Worm (Caenorhabditis elegans): ENCODE data around the gene ceh-38.
A peak's percentile ranks its signal among the peaks of the same experiment; 100 is the strongest.
"Not testable (repeated sequence)": the region's sequence is repeated elsewhere in the genome, so short reads cannot be mapped to it uniquely, and the experiment has no call there.

Gene ceh-38

ce11 chrII:6975725-6976124 lies 24.4 kb downstream of the ceh-38 start:
- TF ChIP-seq dmd-4 (tag; optimal IDR thresholded peaks at IDR 0.05): no peak
- no peak for TF ChIP-seq ceh-82 (tag; optimal IDR thresholded peaks at IDR 0.05)
- peak in 1 of 2 experiments; percentile 72 for TF ChIP-seq lsy-2 (tag; optimal IDR thresholded peaks at IDR 0.05)
- TF ChIP-seq nhr-11 (tag; optimal IDR thresholded peaks at IDR 0.05): no peak
- no peak for TF ChIP-seq ztf-1 (GFP tag; conservative IDR thresholded peaks at IDR 0.05)
- TF ChIP-seq lin-39 (tag; optimal IDR thresholded peaks at IDR 0.05): no peak
- no peak for TF ChIP-seq snpc-4 (tag; optimal IDR thresholded peaks at IDR 0.05)

- TF ChIP-seq sem-4, fos-1, lin-39 (tag; optimal IDR thresholded peaks at IDR 0.05): not testable (repeated sequence)
Measured at ce11 chrII:6977732-6978131, 26.4 kb downstream of the ceh-38 start, which contains the start of gene C15F1.8. C15F1.8 (minus strand) TSS chrII:6977832.

- TF ChIP-seq snpc-4 (tag; optimal IDR thresholded peaks at IDR 0.05) (no peak), peb-1 (tag; optimal IDR thresholded peaks at IDR 0.05) (no peak), nhr-129 (tag; optimal IDR thresholded peaks at IDR 0.05) (no peak), ceh-16 (tag; optimal IDR thresholded peaks at IDR 0.05) (no peak), ztf-4 (tag; optimal IDR thresholded peaks at IDR 0.05) (no peak), nhr-25 (tag; optimal IDR thresholded peaks at IDR 0.05) (no peak), nhr-21 (tag; optimal IDR thresholded peaks at IDR 0.05) (no peak)
Measured at ce11 chrII:6978908-6979307, 27.6 kb downstream of the ceh-38 start.

- TF ChIP-seq nhr-77 (tag; optimal IDR thresholded peaks at IDR 0.05) (no peak), blmp-1 (tag; optimal IDR thresholded peaks at IDR 0.05; ENCODE audit: insufficient read depth) (peak; percentile 34)
Measured at ce11 chrII:6979646-6980045, 28.3 kb downstream of the ceh-38 start, which contains the start of gene C15F1.2. C15F1.2 (plus strand) TSS chrII:6979953.

ce11 chrII:6989830-6990287 lies 38.5 kb downstream of the ceh-38 start, which contains the start of gene C15F1.1:
C15F1.1 (plus strand) TSS chrII:6989880.
- TF ChIP-seq snpc-4 (tag; optimal IDR thresholded peaks at IDR 0.05) (peak; percentile 67), lsy-2 (tag; optimal IDR thresholded peaks at IDR 0.05) (no peak)

ce11 chrII:6992949-6993348 lies 41.6 kb downstream of the ceh-38 start:
- peak; percentile 61 for TF ChIP-seq nhr-129 (tag; optimal IDR thresholded peaks at IDR 0.05)
- peak; percentile 77 for TF ChIP-seq Y55F3AM.14 (GFP tag; optimal IDR thresholded peaks at IDR 0.05)
- no peak for TF ChIP-seq ceh-16 (tag; optimal IDR thresholded peaks at IDR 0.05)
- peak; percentile 24 for TF ChIP-seq mab-5 (tag; optimal IDR thresholded peaks at IDR 0.05)
- peak; percentile 42 for TF ChIP-seq lin-11 (tag; optimal IDR thresholded peaks at IDR 0.05)
- peak; percentile 54 for TF ChIP-seq F13H6.1 (tag; optimal IDR thresholded peaks at IDR 0.05)
- TF ChIP-seq zag-1 (tag; optimal IDR thresholded peaks at IDR 0.05): peak; percentile 88
- TF ChIP-seq nhr-6 (tag; optimal IDR thresholded peaks at IDR 0.05): no peak
- TF ChIP-seq lin-13 (GFP tag; optimal IDR thresholded peaks at IDR 0.05): peak; percentile 34
- TF ChIP-seq ztf-4 (tag; optimal IDR thresholded peaks at IDR 0.05): peak; percentile 40
- TF ChIP-seq lsy-2 (tag; optimal IDR thresholded peaks at IDR 0.05): peak; percentile 32 to 75
- no peak for TF ChIP-seq sem-4 (tag; optimal IDR thresholded peaks at IDR 0.05)
- TF ChIP-seq sma-9 (GFP tag; optimal IDR thresholded peaks at IDR 0.05): peak; percentile 67
- no peak for TF ChIP-seq sma-9 (tag; optimal IDR thresholded peaks at IDR 0.05)
- peak; percentile 26 for TF ChIP-seq snpc-4 (tag; optimal IDR thresholded peaks at IDR 0.05)
- peak; percentile 16 for TF ChIP-seq unc-62 (GFP tag; optimal IDR thresholded peaks at IDR 0.05)
- peak; percentile 83 for TF ChIP-seq C34F6.9 (tag; optimal IDR thresholded peaks at IDR 0.05)
- TF ChIP-seq ceh-82 (tag; optimal IDR thresholded peaks at IDR 0.05): no peak
- TF ChIP-seq crh-2 (tag; optimal IDR thresholded peaks at IDR 0.05): peak; percentile 75
- TF ChIP-seq mbf-1 (tag; optimal IDR thresholded peaks at IDR 0.05): no peak
- TF ChIP-seq egl-27 (tag; optimal IDR thresholded peaks at IDR 0.05): peak; percentile 79
- TF ChIP-seq unc-55 (GFP tag; optimal IDR thresholded peaks at IDR 0.05): peak; percentile 82

All from whole organism, L2 larva.